Worm (Caenorhabditis elegans) whole organism, L4 larva: ENCODE results near the gene C24A8.5.

ENCODE experiments used
- F44E2.7 ChIP-seq: fragments of 200-800 bp; sonication (Bioruptor generic); IDR thresholded peaks from 2 replicates; pipeline ENCODE4 v2.1.2; 2022; ENCODE audit warnings: missing genetic modification characterization, missing compliant biosample characterization
- aly-2 ChIP-seq: sonication (generic microtip); optimal IDR thresholded peaks from 2 replicates; lab custom pipeline; 2018; ENCODE audit warnings: missing biosample characterization, missing genetic modification characterization
- ama-1 ChIP-seq: fragments of 150-350 bp; optimal IDR thresholded peaks from 2 replicates; lab custom pipeline; 2014; ENCODE audit warnings: inconsistent platforms, mixed read lengths
- ceh-32 ChIP-seq: sonication (generic microtip); optimal IDR thresholded peaks from 2 replicates; lab custom pipeline; 2016; ENCODE audit warnings: mild to moderate bottlenecking, missing genetic modification characterization, missing compliant biosample characterization; ENCODE audit not compliant: poor library complexity
- ces-1 ChIP-seq: fragments of 150-350 bp; sonication (generic microtip); optimal IDR thresholded peaks from 4 replicates; lab custom pipeline; 2014; ENCODE audit warnings: missing biosample characterization, missing genetic modification reagents, missing genetic modification characterization
- daf-8 ChIP-seq: fragments of 200-800 bp; sonication (Bioruptor generic); IDR thresholded peaks from 2 replicates; pipeline ENCODE4 v1.3.6; 2022; ENCODE audit warnings: missing genetic modification characterization, missing compliant biosample characterization
- lir-3 ChIP-seq: sonication (generic microtip); optimal IDR thresholded peaks from 2 replicates; lab custom pipeline; 2016; ENCODE audit warnings: mild to moderate bottlenecking, missing genetic modification characterization, missing compliant biosample characterization
- nhr-25 ChIP-seq: sonication (generic microtip); optimal IDR thresholded peaks from 2 replicates; lab custom pipeline; 2017; ENCODE audit warnings: missing genetic modification characterization, mild to moderate bottlenecking, missing compliant biosample characterization, antibody characterized with exemption, moderate library complexity, borderline replicate concordance; ENCODE audit not compliant: insufficient read depth
- nhr-76 ChIP-seq: fragments of 150-350 bp; optimal IDR thresholded peaks from 2 replicates; lab custom pipeline; 2014; ENCODE audit warnings: missing biosample characterization, missing genetic modification characterization
- nhr-77 ChIP-seq: fragments of 150-350 bp; optimal IDR thresholded peaks from 2 replicates; lab custom pipeline; 2014; ENCODE audit warnings: missing biosample characterization, missing genetic modification characterization
- saeg-2 ChIP-seq: fragments of 200-800 bp; sonication (Bioruptor generic); IDR thresholded peaks from 2 replicates; pipeline ENCODE4 v1.3.6; 2022; ENCODE audit warnings: missing genetic modification reagents, missing genetic modification characterization, missing compliant biosample characterization
- skn-1 ChIP-seq: fragments of 150-350 bp; optimal IDR thresholded peaks from 2 replicates; lab custom pipeline; 2014; ENCODE audit warnings: missing biosample characterization, missing genetic modification characterization
- unc-62 ChIP-seq, 3 experiments: fragments of 150-350 bp in 1 of 3; sonication (generic microtip); optimal IDR thresholded peaks in 2 of 3; peaks in 1 of 3; 1 replicate in 1 of 3; 2 replicates in 2 of 3; lab custom pipeline; 2014 to 2017; ENCODE audit warnings: missing biosample characterization in 3 of 3, missing genetic modification characterization in 3 of 3, missing genetic modification reagents in 3 of 3, missing genotype in 1 of 3

DNA sequence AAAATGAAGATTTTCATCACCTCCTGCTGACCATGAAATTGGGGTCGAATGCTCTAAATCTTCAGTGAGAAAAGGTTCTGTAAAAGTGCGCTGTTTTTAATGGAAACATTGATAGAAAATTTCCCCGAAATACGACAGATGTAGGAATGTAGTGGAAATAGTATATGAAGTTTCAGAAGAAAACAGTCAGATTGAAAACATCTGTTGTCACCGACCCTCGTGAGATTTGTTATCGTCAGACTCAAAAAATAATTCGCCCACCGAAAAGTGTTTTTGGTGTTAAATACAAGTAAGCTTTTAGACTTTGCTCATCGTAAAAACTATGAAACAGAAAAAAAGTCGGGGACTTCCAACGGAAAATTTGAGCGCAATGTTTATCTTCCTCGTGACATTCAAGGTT is 36.2 kb upstream of the C24A8.5 start, which contains the start of gene F14H12.8:
- TF ChIP-seq ces-1 (GFP tag; lab: Kevin White, UChicago) (no peak), lir-3 (no peak), ceh-32 (tag; lab: Kevin White, UChicago) (no peak), F44E2.7 (GFP tag; lab: Robert Waterston, UW) (no peak), daf-8 (no peak), nhr-25 (tag; lab: Kevin White, UChicago) (no peak), skn-1 (tag; lab: Kevin White, UChicago) (no peak), unc-62 (GFP tag; optimal IDR thresholded peaks at IDR 0.05 in 1 of 2; lab: Kevin White, UChicago) (no peak), unc-62 (tag; optimal IDR thresholded peaks at IDR 0.05; lab: Kevin White, UChicago) (no peak), aly-2 (tag; lab: Kevin White, UChicago) (no peak), ama-1 (lab: Kevin White, UChicago) (no peak), nhr-77 (tag; lab: Kevin White, UChicago) (no peak), saeg-2 (GFP tag; lab: Robert Waterston, UW) (no peak), nhr-76 (tag; lab: Kevin White, UChicago) (no peak)
